Fruit fly (Drosophila melanogaster): Measurements from ENCODE around the gene CG13843.

The CG13843 gene

DNA sequence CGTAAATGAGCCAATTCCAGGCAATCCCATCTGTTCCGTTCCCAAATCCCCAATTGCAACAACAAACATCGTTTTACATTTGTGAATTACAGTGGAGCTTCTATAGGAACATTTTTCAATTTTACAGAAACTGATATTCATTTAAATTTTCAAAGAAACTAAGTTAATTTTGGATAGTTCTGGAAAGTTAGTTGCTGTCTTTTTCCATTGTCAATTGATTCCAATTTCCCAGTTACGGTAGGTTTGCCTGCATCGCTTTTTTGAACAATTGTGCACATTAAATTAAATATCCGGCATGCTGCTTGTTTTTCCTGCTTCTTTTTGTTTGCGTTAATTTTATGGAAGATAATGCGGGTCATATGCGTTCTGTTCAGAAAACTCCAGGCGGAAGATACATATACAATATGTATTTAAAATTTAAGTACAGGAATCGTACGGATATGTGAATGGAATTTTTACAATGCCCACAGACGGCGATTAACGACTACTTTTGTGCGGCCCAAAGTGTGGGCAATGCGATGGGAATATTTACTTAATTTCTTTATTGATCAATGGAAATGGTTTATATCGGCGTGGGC lies 18.7 kb downstream of the CG13843 start:
- TF ChIP-seq sage (GFP tag; optimal IDR thresholded peaks at IDR 0.05): peak; percentile 3
- TF ChIP-seq lola (GFP tag; optimal IDR thresholded peaks at IDR 0.05): no peak
- TF ChIP-seq psq (GFP tag; optimal IDR thresholded peaks at IDR 0.05): peak; percentile 67
- TF ChIP-seq foxo (GFP tag; optimal IDR thresholded peaks at IDR 0.05): peak in 1 of 2 experiments; percentile 54
- TF ChIP-seq rgr (GFP tag; optimal IDR thresholded peaks at IDR 0.05): peak; percentile 80
- TF ChIP-seq Hnf4 (GFP tag; optimal IDR thresholded peaks at IDR 0.05): peak; percentile 69
- no peak for TF ChIP-seq Abd-B (GFP tag; optimal IDR thresholded peaks at IDR 0.05)
- no peak for TF ChIP-seq GATAd (GFP tag; optimal IDR thresholded peaks at IDR 0.05)
- no peak for TF ChIP-seq sv (GFP tag; optimal IDR thresholded peaks at IDR 0.05)
- no peak for TF ChIP-seq jim (GFP tag; optimal IDR thresholded peaks at IDR 0.05)
- TF ChIP-seq h (GFP tag; optimal IDR thresholded peaks at IDR 0.05): peak; percentile 12
- peak; percentile 80 for TF ChIP-seq ey (GFP tag; optimal IDR thresholded peaks at IDR 0.05)
- no peak for TF ChIP-seq Hr83 (GFP tag; optimal IDR thresholded peaks at IDR 0.05; ENCODE audit: poor library complexity, severe bottlenecking)
- TF ChIP-seq Mio (GFP tag; optimal IDR thresholded peaks at IDR 0.05): no peak
- peak; percentile 45 for TF ChIP-seq HLH106 (tag; optimal IDR thresholded peaks at IDR 0.05)
- TF ChIP-seq OdsH (GFP tag; optimal IDR thresholded peaks at IDR 0.05): peak; percentile 75
- TF ChIP-seq tai (GFP tag; optimal IDR thresholded peaks at IDR 0.05): peak; percentile 78
- peak; percentile 36 for TF ChIP-seq Jra (GFP tag; optimal IDR thresholded peaks at IDR 0.05)
- no peak for TF ChIP-seq CG9705 (GFP tag; optimal IDR thresholded peaks at IDR 0.05)
- TF ChIP-seq Dif (GFP tag; optimal IDR thresholded peaks at IDR 0.05; ENCODE audit: partially characterized antibody): no peak
- TF ChIP-seq br (GFP tag; optimal IDR thresholded peaks at IDR 0.05): peak; percentile 74
- peak; percentile 51 for TF ChIP-seq woc (GFP tag; optimal IDR thresholded peaks at IDR 0.05)
- TF ChIP-seq Hr78 (GFP tag; optimal IDR thresholded peaks at IDR 0.05): no peak
- peak; percentile 8 for TF ChIP-seq fru (GFP tag; optimal IDR thresholded peaks at IDR 0.05)
- no peak for TF ChIP-seq dl (GFP tag; optimal IDR thresholded peaks at IDR 0.05; ENCODE audit: insufficient read depth in 1 of 2, partially characterized antibody in 2 of 2)
- no peak for TF ChIP-seq dmrt93B (GFP tag; optimal IDR thresholded peaks at IDR 0.05)
- TF ChIP-seq brk (GFP tag; optimal IDR thresholded peaks at IDR 0.05): no peak
- no peak for TF ChIP-seq Dfd (GFP tag; optimal IDR thresholded peaks at IDR 0.05)
- TF ChIP-seq Myc (optimal IDR thresholded peaks at IDR 0.05): no peak
- no peak for TF ChIP-seq CrebA (GFP tag; optimal IDR thresholded peaks at IDR 0.05; ENCODE audit: borderline replicate concordance)
- TF ChIP-seq Sp1 (GFP tag; optimal IDR thresholded peaks at IDR 0.05): peak; percentile 68

DNA sequence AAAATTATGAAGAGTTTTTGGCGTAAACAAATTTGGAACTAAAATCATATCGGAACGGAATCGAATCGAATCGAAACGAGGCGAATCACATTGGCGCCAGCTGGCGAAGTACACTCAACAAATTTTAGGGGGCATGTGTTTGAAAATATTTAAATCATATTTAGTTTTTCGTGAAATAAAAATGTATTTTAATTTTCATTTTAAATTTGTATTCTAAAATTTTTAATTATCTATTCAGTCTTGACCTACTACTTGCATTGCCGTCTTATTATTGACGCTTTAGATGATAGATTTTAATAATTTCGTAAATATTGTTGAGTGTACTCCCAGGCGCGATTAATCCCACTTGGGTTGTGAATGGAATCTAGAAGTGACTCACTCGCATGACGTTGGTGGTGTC lies 19.9 kb downstream of the CG13843 start:
- TF ChIP-seq fru (GFP tag; optimal IDR thresholded peaks at IDR 0.05) (no peak), Hr78 (GFP tag; optimal IDR thresholded peaks at IDR 0.05) (no peak), psq (GFP tag; optimal IDR thresholded peaks at IDR 0.05) (no peak), dsf (GFP tag; optimal IDR thresholded peaks at IDR 0.05; ENCODE audit: borderline replicate concordance) (no peak), ey (GFP tag; optimal IDR thresholded peaks at IDR 0.05) (no peak), tai (GFP tag; optimal IDR thresholded peaks at IDR 0.05) (no peak), Abd-B (GFP tag; optimal IDR thresholded peaks at IDR 0.05) (no peak), Jra (GFP tag; optimal IDR thresholded peaks at IDR 0.05) (no peak)

DNA sequence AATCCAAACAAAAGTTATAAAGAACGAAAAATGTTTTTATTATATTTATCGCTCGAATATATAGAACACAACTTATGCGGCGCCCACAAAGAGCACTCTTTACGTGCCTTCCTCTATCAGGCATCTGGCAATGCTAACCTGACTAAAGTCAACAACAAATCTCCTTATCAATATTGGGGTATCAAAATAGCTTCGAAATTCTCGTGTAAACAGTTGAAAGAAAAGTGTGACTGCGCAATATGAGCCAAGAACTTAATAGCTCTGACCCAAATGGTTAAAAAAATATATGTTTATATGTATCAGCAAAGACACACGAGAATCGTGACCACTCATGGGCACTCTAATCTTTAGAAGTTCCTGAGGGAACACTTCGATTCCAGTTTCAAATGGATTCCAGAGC lies 21.9 kb downstream of the CG13843 start:
- TF ChIP-seq dmrt93B (GFP tag; optimal IDR thresholded peaks at IDR 0.05): no peak
- no peak for TF ChIP-seq rgr (GFP tag; optimal IDR thresholded peaks at IDR 0.05)
- TF ChIP-seq dsf (GFP tag; optimal IDR thresholded peaks at IDR 0.05; ENCODE audit: borderline replicate concordance): no peak
- no peak for TF ChIP-seq CG9705 (GFP tag; optimal IDR thresholded peaks at IDR 0.05)
- TF ChIP-seq jim (GFP tag; optimal IDR thresholded peaks at IDR 0.05): no peak
- TF ChIP-seq Jra (GFP tag; optimal IDR thresholded peaks at IDR 0.05): no peak
- TF ChIP-seq brk (GFP tag; optimal IDR thresholded peaks at IDR 0.05): no peak
- no peak for TF ChIP-seq woc (GFP tag; optimal IDR thresholded peaks at IDR 0.05)
- TF ChIP-seq Hnf4 (GFP tag; optimal IDR thresholded peaks at IDR 0.05): no peak
- TF ChIP-seq N (GFP tag; optimal IDR thresholded peaks at IDR 0.05): no peak
- TF ChIP-seq lola (GFP tag; optimal IDR thresholded peaks at IDR 0.05): no peak
- TF ChIP-seq usp (GFP tag; optimal IDR thresholded peaks at IDR 0.05): no peak
- no peak for TF ChIP-seq OdsH (GFP tag; optimal IDR thresholded peaks at IDR 0.05)
- TF ChIP-seq HLH106 (tag; optimal IDR thresholded peaks at IDR 0.05): no peak
- no peak for TF ChIP-seq Abd-B (GFP tag; optimal IDR thresholded peaks at IDR 0.05)
- no peak for TF ChIP-seq foxo (GFP tag; optimal IDR thresholded peaks at IDR 0.05)
- no peak for TF ChIP-seq sv (GFP tag; optimal IDR thresholded peaks at IDR 0.05)
- TF ChIP-seq Hr83 (GFP tag; optimal IDR thresholded peaks at IDR 0.05; ENCODE audit: poor library complexity, severe bottlenecking): no peak
- TF ChIP-seq GATAd (GFP tag; optimal IDR thresholded peaks at IDR 0.05): no peak
- no peak for TF ChIP-seq Mio (GFP tag; optimal IDR thresholded peaks at IDR 0.05)

Measured in whole organism, wandering third instar larva.